Fruit fly (Drosophila melanogaster) whole organism, embryonic: ENCODE results near the gene Arl5.
A peak's percentile ranks its signal among the peaks of the same experiment; 100 is the strongest.

Experiments used
- Abd-B ChIP-seq: fragments of 200-800 bp; sonication (Bioruptor generic); optimal IDR thresholded peaks from 2 replicates; lab custom pipeline; 2018; ENCODE audit warnings: missing biosample characterization, mild to moderate bottlenecking, missing genetic modification characterization, moderate library complexity
- Ada2b ChIP-seq: fragments of 200-800 bp; sonication (Bioruptor generic); IDR thresholded peaks from 2 replicates; pipeline ENCODE4 v1.3.6; 2022; ENCODE audit warnings: missing biosample characterization, missing genetic modification characterization
- Atf-2 ChIP-seq: fragments of 200-800 bp; sonication (Bioruptor generic); optimal IDR thresholded peaks from 2 replicates; lab custom pipeline; 2016; ENCODE audit warnings: missing biosample characterization, missing genetic modification characterization
- Awh ChIP-seq: fragments of 200-800 bp; sonication (Bioruptor generic); IDR thresholded peaks from 2 replicates; pipeline ENCODE4, ENCODE4 v1.3.6; 2022; ENCODE audit warnings: missing biosample characterization, missing genetic modification characterization
- CG10267 ChIP-seq: fragments of 200-800 bp; sonication (Bioruptor generic); optimal IDR thresholded peaks from 2 replicates; lab custom pipeline; 2018; ENCODE audit warnings: missing biosample characterization, mild to moderate bottlenecking, missing genetic modification characterization, moderate library complexity
- CG11085 ChIP-seq: fragments of 200-800 bp; sonication (Bioruptor generic); IDR thresholded peaks from 2 replicates; pipeline ENCODE4 v1.3.6; 2022; ENCODE audit warnings: missing biosample characterization, missing genetic modification characterization
- CG12219 ChIP-seq: fragments of 200-800 bp; sonication (Bioruptor generic); optimal IDR thresholded peaks from 3 replicates; lab custom pipeline; 2018; ENCODE audit warnings: missing biosample characterization, mild to moderate bottlenecking, missing genetic modification characterization
- CG12391 ChIP-seq: fragments of 200-800 bp; sonication (Bioruptor generic); optimal IDR thresholded peaks from 3 replicates; lab custom pipeline; 2018; ENCODE audit warnings: missing biosample characterization, mild to moderate bottlenecking, missing genetic modification characterization, moderate library complexity
- CG13424 ChIP-seq: fragments of 200-800 bp; sonication (Bioruptor generic); optimal IDR thresholded peaks from 2 replicates; lab custom pipeline; 2019; ENCODE audit warnings: missing biosample characterization, mild to moderate bottlenecking, missing genetic modification characterization, moderate library complexity
- CG14667 ChIP-seq: fragments of 200-800 bp; sonication (Bioruptor generic); IDR thresholded peaks from 2 replicates; pipeline ENCODE4 v1.3.6; 2022; ENCODE audit warnings: missing biosample characterization, missing genetic modification characterization
- CG14860 ChIP-seq: fragments of 200-800 bp; sonication (Bioruptor generic); IDR thresholded peaks from 3 replicates; pipeline ENCODE4 v1.3.6; 2022; ENCODE audit warnings: missing biosample characterization, missing genetic modification characterization; ENCODE audit not compliant: partially characterized antibody
- CG15479 ChIP-seq: fragments of 200-800 bp; sonication (Bioruptor generic); optimal IDR thresholded peaks from 3 replicates; lab custom pipeline; 2019; ENCODE audit warnings: missing biosample characterization, mild to moderate bottlenecking, missing genetic modification characterization, moderate library complexity
- CG15514 ChIP-seq: fragments of 200-800 bp; sonication (Bioruptor generic); optimal IDR thresholded peaks from 3 replicates; lab custom pipeline; 2017; ENCODE audit warnings: missing biosample characterization, missing genetic modification characterization, mild to moderate bottlenecking, moderate library complexity, missing genetic modification reagents
- CG18476 ChIP-seq: fragments of 200-800 bp; sonication (Bioruptor generic); optimal IDR thresholded peaks from 2 replicates; lab custom pipeline; 2016; ENCODE audit warnings: missing biosample characterization, mild to moderate bottlenecking, missing genetic modification characterization
- CG31441 ChIP-seq: fragments of 200-800 bp; sonication (Bioruptor generic); IDR thresholded peaks from 2 replicates; pipeline ENCODE4 v1.3.6; 2022; ENCODE audit warnings: missing biosample characterization, missing genetic modification characterization
- CG3995 ChIP-seq: fragments of 200-800 bp; sonication (Bioruptor generic); optimal IDR thresholded peaks from 3 replicates; lab custom pipeline; 2016; ENCODE audit warnings: missing biosample characterization, missing genetic modification characterization
- CG6683 ChIP-seq: fragments of 200-800 bp; sonication (Bioruptor generic); optimal IDR thresholded peaks from 2 replicates; lab custom pipeline; 2017; ENCODE audit warnings: missing biosample characterization, mild to moderate bottlenecking, missing genetic modification characterization, missing genetic modification reagents
- CG6791 ChIP-seq: fragments of 200-800 bp; sonication (Bioruptor generic); IDR thresholded peaks from 3 replicates; pipeline ENCODE4 v1.3.6; 2022; ENCODE audit warnings: missing biosample characterization, missing genetic modification characterization; ENCODE audit not compliant: partially characterized antibody
- CG7745 ChIP-seq: fragments of 200-800 bp; sonication (Bioruptor generic); optimal IDR thresholded peaks from 2 replicates; lab custom pipeline; 2018; ENCODE audit warnings: missing biosample characterization, mild to moderate bottlenecking, missing genetic modification characterization, moderate library complexity
- Dref ChIP-seq: fragments of 200-800 bp; sonication (Bioruptor generic); IDR thresholded peaks from 2 replicates; pipeline ENCODE4 v1.3.6; 2022; ENCODE audit warnings: missing biosample characterization, missing genetic modification characterization
- H2.0 ChIP-seq: fragments of 200-800 bp; sonication (Bioruptor generic); IDR thresholded peaks from 2 replicates; pipeline ENCODE4 v1.3.6; 2022; ENCODE audit warnings: missing biosample characterization, missing genetic modification characterization
- HLH3B ChIP-seq: fragments of 200-800 bp; sonication (Bioruptor generic); IDR thresholded peaks from 2 replicates; pipeline ENCODE4 v1.3.6; 2022; ENCODE audit warnings: missing biosample characterization, missing genetic modification characterization
- Hey ChIP-seq: fragments of 200-800 bp; sonication (Bioruptor generic); optimal IDR thresholded peaks from 3 replicates; lab custom pipeline; 2018; ENCODE audit warnings: missing biosample characterization, mild to moderate bottlenecking, missing genetic modification characterization
- Hmr ChIP-seq: fragments of 200-800 bp; sonication (Bioruptor generic); optimal IDR thresholded peaks from 3 replicates; lab custom pipeline; 2017; ENCODE audit warnings: mild to moderate bottlenecking, missing biosample characterization, missing genetic modification reagents, missing genetic modification characterization
- Hr3 ChIP-seq: fragments of 200-800 bp; sonication (Bioruptor generic); optimal IDR thresholded peaks from 3 replicates; lab custom pipeline; 2016; ENCODE audit warnings: missing biosample characterization, missing genetic modification characterization
- Meics ChIP-seq: fragments of 200-800 bp; sonication (Bioruptor generic); optimal IDR thresholded peaks from 2 replicates; lab custom pipeline; 2017; ENCODE audit warnings: missing biosample characterization, mild to moderate bottlenecking, missing genetic modification characterization
- Poxn ChIP-seq: fragments of 200-800 bp; sonication (Bioruptor generic); IDR thresholded peaks from 2 replicates; pipeline ENCODE4 v1.3.6; 2022; ENCODE audit warnings: missing biosample characterization, missing genetic modification characterization
- Sin3A ChIP-seq: fragments of >200 bp; optimal IDR thresholded peaks from 2 replicates; lab custom pipeline; 2018
- Sox102F ChIP-seq: fragments of 200-800 bp; sonication (Bioruptor generic); optimal IDR thresholded peaks from 2 replicates; lab custom pipeline; 2018; ENCODE audit warnings: missing biosample characterization, mild to moderate bottlenecking, missing genetic modification characterization, moderate library complexity
- Tbp ChIP-seq: fragments of >200 bp; optimal IDR thresholded peaks from 2 replicates; lab custom pipeline; 2018; ENCODE audit warnings: missing biosample characterization, missing genetic modification characterization
- YL-1 ChIP-seq: fragments of 200-800 bp; sonication (Bioruptor generic); optimal IDR thresholded peaks from 3 replicates; lab custom pipeline; 2017; ENCODE audit warnings: missing biosample characterization, mild to moderate bottlenecking, missing genetic modification characterization
- ac ChIP-seq: fragments of 200-800 bp; sonication (Bioruptor generic); optimal IDR thresholded peaks from 3 replicates; lab custom pipeline; 2017; ENCODE audit warnings: missing biosample characterization, mild to moderate bottlenecking, missing genetic modification characterization
- bowl ChIP-seq: fragments of 200-800 bp; sonication (Bioruptor generic); IDR thresholded peaks from 2 replicates; pipeline ENCODE4 v1.3.6; 2022; ENCODE audit warnings: missing biosample characterization, missing genetic modification characterization
- bsh ChIP-seq, 2 experiments: fragments of 200-800 bp; sonication (Bioruptor generic); optimal IDR thresholded peaks; 2 replicates each; lab custom pipeline; 2017 to 2018; ENCODE audit warnings: mild to moderate bottlenecking in 2 of 2, missing biosample characterization in 2 of 2, missing genetic modification characterization in 2 of 2, moderate library complexity in 1 of 2
- cas ChIP-seq: fragments of 200-800 bp; sonication (Bioruptor generic); IDR thresholded peaks from 2 replicates; pipeline ENCODE4 v1.3.6; 2022; ENCODE audit warnings: missing biosample characterization, missing genetic modification characterization
- caup ChIP-seq: fragments of 200-800 bp; sonication (Bioruptor generic); optimal IDR thresholded peaks from 3 replicates; lab custom pipeline; 2017; ENCODE audit warnings: missing biosample characterization, mild to moderate bottlenecking, missing genetic modification characterization, moderate library complexity; ENCODE audit not compliant: severe bottlenecking
- chif ChIP-seq, 2 experiments: fragments of 200-800 bp; sonication (Bioruptor generic); optimal IDR thresholded peaks; 3 replicates each; lab custom pipeline; 2016; ENCODE audit warnings: missing biosample characterization in 2 of 2, missing genetic modification characterization in 2 of 2
- crp ChIP-seq, 2 experiments: fragments of 200-800 bp; sonication (Bioruptor generic); optimal IDR thresholded peaks; 2 replicates in 1 of 2; 3 replicates in 1 of 2; lab custom pipeline; 2017; ENCODE audit warnings: missing biosample characterization in 2 of 2, missing genetic modification characterization in 2 of 2, mild to moderate bottlenecking in 1 of 2, moderate library complexity in 1 of 2
- ems ChIP-seq: fragments of 200-800 bp; sonication (Bioruptor generic); optimal IDR thresholded peaks from 3 replicates; lab custom pipeline; 2016; ENCODE audit warnings: missing biosample characterization, missing genetic modification characterization
- esg ChIP-seq: fragments of 200-800 bp; sonication (Bioruptor generic); conservative IDR thresholded peaks from 2 replicates; pipeline ENCODE4 v1.3.6; 2022; ENCODE audit warnings: missing biosample characterization, missing genetic modification characterization
- eve ChIP-seq, 2 experiments: fragments of >200 bp; optimal IDR thresholded peaks; 2 replicates each; lab custom pipeline; 2017; ENCODE audit warnings: missing biosample characterization in 2 of 2, missing genetic modification characterization in 2 of 2
- knrl ChIP-seq: fragments of 200-800 bp; sonication (Bioruptor generic); IDR thresholded peaks from 3 replicates; pipeline ENCODE4 v1.3.6; 2022; ENCODE audit warnings: missing biosample characterization, missing genetic modification characterization; ENCODE audit not compliant: partially characterized antibody
- lab ChIP-seq: fragments of 200-800 bp; sonication (Bioruptor generic); optimal IDR thresholded peaks from 3 replicates; lab custom pipeline; 2017; ENCODE audit warnings: missing biosample characterization, missing genetic modification characterization, mild to moderate bottlenecking, moderate library complexity, missing genetic modification reagents
- pb ChIP-seq: fragments of 200-800 bp; sonication (Bioruptor generic); optimal IDR thresholded peaks from 3 replicates; lab custom pipeline; 2016; ENCODE audit warnings: missing biosample characterization, missing genetic modification characterization
- sens ChIP-seq: fragments of 200-800 bp; sonication (Bioruptor generic); peaks from one replicate; lab custom pipeline; 2016; ENCODE audit warnings: missing biosample characterization, missing genetic modification characterization
- sob ChIP-seq: fragments of 200-800 bp; sonication (Bioruptor generic); IDR thresholded peaks from 2 replicates; pipeline ENCODE4 v1.3.6; 2022; ENCODE audit warnings: missing biosample characterization, missing genetic modification characterization
- stc ChIP-seq: fragments of 200-800 bp; sonication (Bioruptor generic); IDR thresholded peaks from 2 replicates; pipeline ENCODE4 v1.3.6; 2022; ENCODE audit warnings: missing biosample characterization, missing genetic modification characterization
- toy ChIP-seq: fragments of 200-800 bp; sonication (Bioruptor generic); IDR thresholded peaks from 2 replicates; pipeline ENCODE4 v1.3.6; 2022; ENCODE audit warnings: missing biosample characterization, missing genetic modification characterization

The Arl5 gene

DNA sequence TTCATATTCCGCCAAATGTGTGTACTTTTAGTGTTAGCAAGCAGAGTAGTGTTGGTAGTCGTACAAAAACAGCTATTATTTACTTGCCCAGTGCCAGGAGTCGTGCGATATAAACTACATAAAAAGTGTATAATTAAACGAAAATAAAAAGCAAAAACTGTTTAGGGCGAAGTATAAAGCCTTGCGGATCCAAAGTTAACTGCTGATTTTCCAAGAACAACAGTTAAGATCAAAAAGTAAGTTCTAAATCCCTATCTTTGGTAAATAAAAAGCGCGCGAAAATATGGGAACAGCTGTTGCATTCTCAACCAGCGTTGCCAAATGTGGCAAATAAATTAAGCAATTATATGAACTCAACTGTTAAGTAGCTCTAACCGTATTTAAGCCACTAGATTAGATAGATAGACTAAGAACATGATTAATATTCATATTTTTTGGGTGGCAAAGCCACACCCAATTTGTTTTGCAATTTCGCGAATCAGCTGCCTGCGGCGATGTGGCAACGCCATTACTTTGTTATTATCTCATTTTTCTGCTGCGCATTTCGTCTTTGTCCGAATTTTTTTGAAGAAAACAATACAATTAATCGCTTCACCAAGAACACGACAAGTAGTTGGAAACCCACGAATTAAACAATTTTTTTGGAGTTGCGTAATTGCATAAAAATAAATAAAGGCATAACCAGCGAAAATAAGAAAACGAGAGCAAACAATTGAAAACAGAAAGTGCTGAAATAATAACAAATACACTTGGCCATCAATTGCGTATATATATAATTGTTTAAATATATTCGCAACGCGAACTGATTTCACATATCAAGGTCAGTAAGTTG, 40.8 kb upstream of the Arl5 start, which contains the start of the genes Prim1 and CG7083 (continued):
- TF ChIP-seq sens (peak; percentile 93), CG15479 (peak; percentile 33), Hmr (peak; percentile 54), CG12219 (GFP tag; lab: Kevin White, UChicago) (peak; percentile 14), CG12391 (tag; lab: Kevin White, UChicago) (peak; percentile 74), Dref (GFP tag; lab: Robert Waterston, UW) (no peak), CG6791 (GFP tag; lab: Robert Waterston, UW) (no peak), Sox102F (peak; percentile 53), CG15514 (GFP tag; lab: Kevin White, UChicago) (peak; percentile 67), Tbp (GFP tag; lab: Kevin White, UChicago) (no peak), Poxn (GFP tag; lab: Robert Waterston, UW) (no peak), knrl (GFP tag; lab: Robert Waterston, UW) (no peak), chif (GFP tag; optimal IDR thresholded peaks at IDR 0.05; lab: Kevin White, UChicago) (peak; percentile 51 to 60), ems (GFP tag; lab: Kevin White, UChicago) (peak; percentile 25), CG14860 (GFP tag; lab: Robert Waterston, UW) (no peak), bsh (GFP tag; optimal IDR thresholded peaks at IDR 0.05; lab: Kevin White, UChicago) (peak in 1 of 2 experiments; percentile 54), HLH3B (GFP tag; lab: Robert Waterston, UW) (no peak; the same call in 1 of the 2 replicates), stc (peak; percentile 42; the same call in 1 of the 2 replicates), Sin3A (lab: Kevin White, UChicago) (peak; percentile 78), CG14667 (GFP tag; lab: Robert Waterston, UW) (no peak), CG11085 (GFP tag; lab: Robert Waterston, UW) (no peak), Meics (GFP tag; lab: Kevin White, UChicago) (peak; percentile 58), eve (GFP tag; optimal IDR thresholded peaks at IDR 0.05; lab: Kevin White, UChicago) (no peak), YL-1 (GFP tag; lab: Kevin White, UChicago) (peak; percentile 96), caup (GFP tag; lab: Kevin White, UChicago) (peak; percentile 55), sob (GFP tag; lab: Robert Waterston, UW) (0 out of 2 replicates have a peak, but pooled peaks have one; percentile 42), ac (GFP tag; lab: Kevin White, UChicago) (peak; percentile 0), esg (GFP tag; lab: Robert Waterston, UW) (no peak), Atf-2 (GFP tag; lab: Kevin White, UChicago) (peak; percentile 52), CG10267 (tag; lab: Kevin White, UChicago) (peak; percentile 94), pb (peak; percentile 21), CG7745 (tag; lab: Kevin White, UChicago) (no peak), CG31441 (GFP tag; lab: Robert Waterston, UW) (no peak; the same call in 1 of the 2 replicates), CG18476 (peak; percentile 27), Hr3 (GFP tag; lab: Kevin White, UChicago) (peak; percentile 49), H2.0 (GFP tag; lab: Robert Waterston, UW) (0 out of 2 replicates have a peak, but pooled peaks have one; percentile 22), Ada2b (peak; percentile 48; the same call in 1 of the 2 replicates), CG6683 (no peak), Hey (no peak), toy (no peak), bowl (GFP tag; lab: Robert Waterston, UW) (no peak), CG13424 (peak; percentile 61), Awh (GFP tag; lab: Robert Waterston, UW) (no peak), lab (GFP tag; lab: Kevin White, UChicago) (peak; percentile 67), cas (no peak), Abd-B (peak; percentile 50), CG3995 (GFP tag; lab: Kevin White, UChicago) (no peak), crp (GFP tag; optimal IDR thresholded peaks at IDR 0.05; lab: Kevin White, UChicago) (peak; percentile 93 to 97)
